Fruit fly (Drosophila melanogaster): ENCODE measurements around the gene CG44085.

- TF ChIP-seq trh (GFP tag; optimal IDR thresholded peaks at IDR 0.05) (peak; percentile 20), mam (GFP tag; optimal IDR thresholded peaks at IDR 0.05) (peak; percentile 16), danr (GFP tag; IDR thresholded peaks at IDR 0.05) (no peak), HLH3B (GFP tag; IDR thresholded peaks at IDR 0.05) (0 out of 2 replicates have a peak, but pooled peaks have one; percentile 16), CG17361 (GFP tag; IDR thresholded peaks at IDR 0.05) (no peak; the same call in 2 of the 3 replicates)
Measured at dm6 chr2L:13286456-13286855, 25.6 kb downstream of the CG44085 start, which contains the start of the genes Drep4 and Uvrag.

All from whole organism, embryonic.